Fruit fly (Drosophila melanogaster) whole organism, embryonic: Measurements from ENCODE around the gene CG15141.
A peak's percentile ranks its signal among the peaks of the same experiment; 100 is the strongest.

Source experiments
- ATbp ChIP-seq: fragments of 200-800 bp; sonication (Bioruptor generic); optimal IDR thresholded peaks from 2 replicates; lab custom pipeline; 2017; ENCODE audit warnings: missing biosample characterization, mild to moderate bottlenecking, missing genetic modification characterization, missing genetic modification reagents
- Adf1 ChIP-seq: fragments of 200-800 bp; sonication (Bioruptor generic); IDR thresholded peaks from 2 replicates; pipeline ENCODE4 v1.3.6; 2022; ENCODE audit warnings: missing biosample characterization, missing genetic modification characterization
- Bdp1 ChIP-seq: fragments of 200-800 bp; sonication (Bioruptor generic); optimal IDR thresholded peaks from 3 replicates; lab custom pipeline; 2016; ENCODE audit warnings: missing biosample characterization, missing genetic modification characterization
- CG10366 ChIP-seq: fragments of 200-800 bp; sonication (Bioruptor generic); IDR thresholded peaks from 2 replicates; pipeline ENCODE4 v1.3.6; 2022; ENCODE audit warnings: missing biosample characterization, missing genetic modification characterization
- CG12769 ChIP-seq: fragments of 200-800 bp; sonication (Bioruptor generic); optimal IDR thresholded peaks from 2 replicates; lab custom pipeline; 2019; ENCODE audit warnings: missing biosample characterization, mild to moderate bottlenecking, missing genetic modification characterization, moderate library complexity
- CG15696 ChIP-seq: fragments of 200-800 bp; sonication (Bioruptor generic); optimal IDR thresholded peaks from 2 replicates; lab custom pipeline; 2019; ENCODE audit warnings: missing biosample characterization, mild to moderate bottlenecking, missing genetic modification characterization, moderate library complexity
- CG1603 ChIP-seq: fragments of 200-800 bp; sonication (Bioruptor generic); optimal IDR thresholded peaks from 2 replicates; lab custom pipeline; 2019; ENCODE audit warnings: missing biosample characterization, mild to moderate bottlenecking, missing genetic modification characterization, moderate library complexity
- CG16815 ChIP-seq: fragments of 200-800 bp; sonication (Bioruptor generic); optimal IDR thresholded peaks from 3 replicates; lab custom pipeline; 2017; ENCODE audit warnings: missing biosample characterization, mild to moderate bottlenecking, missing genetic modification characterization
- CG2199 ChIP-seq: fragments of 200-800 bp; sonication (Bioruptor generic); IDR thresholded peaks from 3 replicates; pipeline ENCODE4 v1.3.6; 2022; ENCODE audit warnings: missing biosample characterization, missing genetic modification characterization
- CG2202 ChIP-seq: fragments of 200-800 bp; sonication (Bioruptor generic); optimal IDR thresholded peaks from 2 replicates; lab custom pipeline; 2018; ENCODE audit warnings: missing biosample characterization, mild to moderate bottlenecking, missing genetic modification characterization
- CG3065 ChIP-seq: fragments of 200-800 bp; sonication (Bioruptor generic); optimal IDR thresholded peaks from 2 replicates; lab custom pipeline; 2016; ENCODE audit warnings: missing biosample characterization, missing genetic modification characterization
- CG4404 ChIP-seq: fragments of 200-800 bp; sonication (Bioruptor generic); IDR thresholded peaks from 2 replicates; pipeline ENCODE4 v1.3.6; 2022; ENCODE audit warnings: missing biosample characterization, missing genetic modification characterization
- CG4617 ChIP-seq: fragments of 200-800 bp; sonication (Bioruptor generic); optimal IDR thresholded peaks from 3 replicates; lab custom pipeline; 2016; ENCODE audit warnings: missing biosample characterization, missing genetic modification characterization, borderline replicate concordance
- CG7786 ChIP-seq: fragments of 200-800 bp; sonication (Bioruptor generic); optimal IDR thresholded peaks from 2 replicates; lab custom pipeline; 2016; ENCODE audit warnings: missing biosample characterization, missing genetic modification characterization
- CG9727 ChIP-seq: fragments of 200-800 bp; sonication (Bioruptor generic); optimal IDR thresholded peaks from 3 replicates; lab custom pipeline; 2017; ENCODE audit warnings: missing biosample characterization, mild to moderate bottlenecking, missing genetic modification characterization
- Chrac-16 ChIP-seq: fragments of 200-800 bp; sonication (Bioruptor generic); optimal IDR thresholded peaks from 3 replicates; lab custom pipeline; 2016; ENCODE audit warnings: missing biosample characterization, missing genetic modification characterization
- CrebB ChIP-seq: fragments of 200-800 bp; sonication (Bioruptor generic); optimal IDR thresholded peaks from 3 replicates; lab custom pipeline; 2018; ENCODE audit warnings: missing biosample characterization, mild to moderate bottlenecking, missing genetic modification characterization
- HLH54F ChIP-seq: fragments of 200-800 bp; sonication (Bioruptor generic); optimal IDR thresholded peaks from 3 replicates; lab custom pipeline; 2016; ENCODE audit warnings: missing biosample characterization, missing genetic modification characterization
- Kr ChIP-seq: fragments of 200-800 bp; sonication (Bioruptor generic); optimal IDR thresholded peaks from 2 replicates; lab custom pipeline; 2017; ENCODE audit warnings: missing biosample characterization, mild to moderate bottlenecking, missing genetic modification characterization
- MESR4 ChIP-seq: fragments of 200-800 bp; sonication (Bioruptor generic); optimal IDR thresholded peaks from 2 replicates; lab custom pipeline; 2018; ENCODE audit warnings: missing biosample characterization, mild to moderate bottlenecking, missing genetic modification characterization, moderate library complexity
- MTF-1 ChIP-seq: fragments of 200-800 bp; sonication (Bioruptor generic); optimal IDR thresholded peaks from 2 replicates; lab custom pipeline; 2018; ENCODE audit warnings: missing biosample characterization, mild to moderate bottlenecking, missing genetic modification characterization, borderline replicate concordance
- Rfx ChIP-seq: fragments of 200-800 bp; sonication (Bioruptor generic); IDR thresholded peaks from 2 replicates; pipeline ENCODE4 v1.3.6; 2022; ENCODE audit warnings: missing biosample characterization, missing genetic modification characterization
- Stat92E ChIP-seq, 3 experiments: fragments of >200 bp in 2 of 3; fragments of 200-800 bp in 1 of 3; sonication (Bioruptor generic) in 1 of 3; optimal IDR thresholded peaks; 2 replicates each; lab custom pipeline; 2017 to 2019; ENCODE audit warnings: missing biosample characterization in 3 of 3, missing genetic modification characterization in 3 of 3, mild to moderate bottlenecking in 1 of 3, moderate library complexity in 1 of 3
- Vsx1 ChIP-seq: fragments of 200-800 bp; sonication (Bioruptor generic); optimal IDR thresholded peaks from 2 replicates; lab custom pipeline; 2017; ENCODE audit warnings: missing biosample characterization, mild to moderate bottlenecking, missing genetic modification characterization, missing genetic modification reagents
- Xrp1 ChIP-seq: fragments of 200-800 bp; sonication (Bioruptor generic); IDR thresholded peaks from 2 replicates; pipeline ENCODE4 v1.3.6; 2022; ENCODE audit warnings: missing biosample characterization, missing genetic modification characterization
- aop ChIP-seq: fragments of 200-800 bp; sonication (Bioruptor generic); IDR thresholded peaks from 2 replicates; pipeline ENCODE4 v1.3.6; 2022; ENCODE audit warnings: missing biosample characterization, missing genetic modification characterization
- cg ChIP-seq: fragments of 200-800 bp; sonication (Bioruptor generic); optimal IDR thresholded peaks from 3 replicates; lab custom pipeline; 2019; ENCODE audit warnings: missing biosample characterization, mild to moderate bottlenecking, missing genetic modification characterization, moderate library complexity
- chm ChIP-seq: fragments of 200-800 bp; sonication (Bioruptor generic); IDR thresholded peaks from 2 replicates; pipeline ENCODE4 v1.3.6; 2022; ENCODE audit warnings: missing biosample characterization, missing genetic modification characterization
- crc ChIP-seq: fragments of 200-800 bp; sonication (Bioruptor generic); optimal IDR thresholded peaks from 2 replicates; lab custom pipeline; 2016; ENCODE audit warnings: missing biosample characterization, missing genetic modification characterization
- da ChIP-seq: fragments of 200-800 bp; sonication (Bioruptor generic); optimal IDR thresholded peaks from 2 replicates; lab custom pipeline; 2016; ENCODE audit warnings: missing biosample characterization, missing genetic modification characterization
- dimm ChIP-seq: fragments of 200-800 bp; sonication (Bioruptor generic); IDR thresholded peaks from 2 replicates; pipeline ENCODE4 v1.3.6; 2022; ENCODE audit warnings: missing biosample characterization, missing genetic modification characterization
- emc ChIP-seq: fragments of 200-800 bp; sonication (Bioruptor generic); optimal IDR thresholded peaks from 2 replicates; lab custom pipeline; 2016; ENCODE audit warnings: missing biosample characterization, missing genetic modification characterization
- ewg ChIP-seq: fragments of 200-800 bp; sonication (Bioruptor generic); optimal IDR thresholded peaks from 3 replicates; lab custom pipeline; 2017; ENCODE audit warnings: mild to moderate bottlenecking, missing biosample characterization, missing genetic modification reagents, missing genetic modification characterization
- exex ChIP-seq: fragments of 200-800 bp; sonication (Bioruptor generic); optimal IDR thresholded peaks from 4 replicates; lab custom pipeline; 2018; ENCODE audit warnings: missing biosample characterization, mild to moderate bottlenecking, missing genetic modification characterization, moderate library complexity
- fd3F ChIP-seq: fragments of 200-800 bp; sonication (Bioruptor generic); optimal IDR thresholded peaks from 2 replicates; lab custom pipeline; 2018; ENCODE audit warnings: missing biosample characterization, mild to moderate bottlenecking, missing genetic modification characterization, moderate library complexity
- gfzf ChIP-seq: fragments of 200-800 bp; sonication (Bioruptor generic); optimal IDR thresholded peaks from 2 replicates; lab custom pipeline; 2016; ENCODE audit warnings: missing biosample characterization, mild to moderate bottlenecking, missing genetic modification characterization, moderate library complexity
- hbn ChIP-seq: fragments of 200-800 bp; sonication (Bioruptor generic); IDR thresholded peaks from 2 replicates; pipeline ENCODE4 v1.3.6; 2022; ENCODE audit warnings: missing biosample characterization, missing genetic modification characterization; ENCODE audit not compliant: partially characterized antibody
- lola ChIP-seq, 3 experiments: fragments of >200 bp in 2 of 3; fragments of 200-800 bp in 1 of 3; sonication (Bioruptor generic) in 1 of 3; optimal IDR thresholded peaks; 2 replicates each; lab custom pipeline; 2017 to 2019; ENCODE audit warnings: missing biosample characterization in 3 of 3, missing genetic modification characterization in 3 of 3, mild to moderate bottlenecking in 1 of 3, moderate library complexity in 1 of 3
- lov ChIP-seq, 2 experiments: fragments of 200-800 bp in 1 of 2; fragments of >200 bp in 1 of 2; sonication (Bioruptor generic) in 1 of 2; IDR thresholded peaks in 1 of 2; optimal IDR thresholded peaks in 1 of 2; 2 replicates in 1 of 2; 3 replicates in 1 of 2; pipeline versions ENCODE4 v1.3.6 to Lab custom; 2017 to 2022; ENCODE audit warnings: missing biosample characterization in 1 of 2, missing genetic modification characterization in 1 of 2
- oc ChIP-seq: fragments of 200-800 bp; sonication (Bioruptor generic); optimal IDR thresholded peaks from 2 replicates; lab custom pipeline; 2018; ENCODE audit warnings: missing biosample characterization, mild to moderate bottlenecking, missing genetic modification characterization, moderate library complexity
- pnt ChIP-seq: fragments of 200-800 bp; sonication (Bioruptor generic); optimal IDR thresholded peaks from 3 replicates; lab custom pipeline; 2016; ENCODE audit warnings: missing biosample characterization, missing genetic modification characterization
- seq ChIP-seq: fragments of 200-800 bp; sonication (Bioruptor generic); IDR thresholded peaks from 2 replicates; pipeline ENCODE4 v1.3.6; 2022; ENCODE audit warnings: missing biosample characterization, missing genetic modification characterization
- sim ChIP-seq: fragments of 200-800 bp; sonication (Bioruptor generic); IDR thresholded peaks from 2 replicates; pipeline ENCODE4 v1.3.6; 2022; ENCODE audit warnings: missing biosample characterization, missing genetic modification characterization
- slbo ChIP-seq: fragments of 200-800 bp; sonication (Bioruptor generic); IDR thresholded peaks from 2 replicates; pipeline ENCODE4 v1.3.6; 2022; ENCODE audit warnings: missing biosample characterization, missing genetic modification characterization
- slou ChIP-seq: fragments of 200-800 bp; sonication (Bioruptor generic); optimal IDR thresholded peaks from 3 replicates; lab custom pipeline; 2016; ENCODE audit warnings: missing biosample characterization, missing genetic modification characterization
- tap ChIP-seq: fragments of 200-800 bp; optimal IDR thresholded peaks from 3 replicates; lab custom pipeline; 2019; ENCODE audit warnings: missing biosample characterization, mild to moderate bottlenecking, missing genetic modification characterization, moderate library complexity
- unpg ChIP-seq: fragments of 200-800 bp; sonication (Bioruptor generic); optimal IDR thresholded peaks from 3 replicates; lab custom pipeline; 2018; ENCODE audit warnings: missing biosample characterization, mild to moderate bottlenecking, missing genetic modification characterization, moderate library complexity
- vfl ChIP-seq: fragments of 200-800 bp; sonication (Bioruptor generic); optimal IDR thresholded peaks from 2 replicates; lab custom pipeline; 2016; ENCODE audit warnings: missing biosample characterization, missing genetic modification characterization

The CG15141 gene

DNA sequence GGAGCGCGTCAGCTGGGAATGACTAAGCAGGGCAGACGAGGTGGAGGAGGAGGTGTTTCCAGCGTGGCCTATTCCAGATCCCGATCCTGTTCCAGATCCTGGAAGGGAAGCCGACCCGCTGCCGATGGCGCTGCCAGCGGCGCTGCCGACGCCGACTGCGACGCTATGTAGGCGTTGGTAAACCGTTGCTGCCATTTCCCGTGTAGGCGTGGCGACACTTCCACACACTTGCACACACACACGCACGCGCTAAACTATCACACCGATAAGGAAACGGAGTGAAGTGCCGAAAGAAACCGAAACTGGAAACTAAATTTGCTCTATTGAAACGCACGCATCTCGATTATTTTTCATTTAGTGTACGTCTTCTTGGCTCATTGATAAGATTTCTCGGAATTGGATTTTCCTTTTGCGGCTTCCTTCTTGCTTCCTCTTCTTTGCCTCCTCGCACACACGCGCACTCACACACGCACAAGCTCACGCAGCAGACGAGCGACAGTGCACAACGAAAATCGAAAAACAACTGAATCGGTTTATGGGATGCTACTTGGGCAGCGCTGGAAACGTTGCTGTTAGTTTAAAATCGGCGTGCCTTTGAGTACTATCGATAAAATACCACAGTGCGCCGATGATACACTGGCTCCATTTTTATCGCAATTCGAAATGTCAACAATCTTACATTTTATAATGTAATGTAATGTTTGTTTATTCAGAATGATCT is 26.7 kb upstream of the CG15141 start, which contains the start of gene Lrch (continued):
- TF ChIP-seq slbo = peak; percentile 39; the same call in 1 of the 2 replicates
- no peak for TF ChIP-seq Vsx1 (GFP tag; lab: Kevin White, UChicago)
- no peak for TF ChIP-seq CG16815
- TF ChIP-seq sim (GFP tag; lab: Robert Waterston, UW) = no peak
- TF ChIP-seq ATbp (GFP tag; lab: Kevin White, UChicago) = no peak
- TF ChIP-seq emc = no peak
- TF ChIP-seq cg = peak; percentile 94
- peak; percentile 56 for TF ChIP-seq exex
- TF ChIP-seq hbn (GFP tag; lab: Robert Waterston, UW) = peak; percentile 41; the same call in 1 of the 2 replicates
- TF ChIP-seq CG9727 = no peak
- peak; percentile 71; the same call in 1 of the 2 replicates for TF ChIP-seq aop (GFP tag; lab: Robert Waterston, UW)
- TF ChIP-seq CG4404 (GFP tag; lab: Robert Waterston, UW) = no peak
- no peak for TF ChIP-seq da
- TF ChIP-seq HLH54F = no peak
- TF ChIP-seq CG2199 = peak; percentile 86; the same call in 1 of the 3 replicates
- TF ChIP-seq Xrp1 = no peak
- peak; percentile 51 for TF ChIP-seq CrebB (tag; lab: Kevin White, UChicago)
- no peak for TF ChIP-seq dimm (GFP tag; lab: Robert Waterston, UW)
- peak; percentile 24 for TF ChIP-seq oc (tag; lab: Kevin White, UChicago)
- TF ChIP-seq lola (GFP tag; optimal IDR thresholded peaks at IDR 0.05; lab: Kevin White, UChicago) = no peak
- no peak for TF ChIP-seq CG10366 (GFP tag; lab: Robert Waterston, UW)
- no peak for TF ChIP-seq lov (optimal IDR thresholded peaks at IDR 0.05; lab: Kevin White, UChicago)
- TF ChIP-seq lov (GFP tag; IDR thresholded peaks at IDR 0.05; lab: Robert Waterston, UW) = no peak
- no peak for TF ChIP-seq CG7786 (GFP tag; lab: Kevin White, UChicago)
- peak; percentile 88 for TF ChIP-seq CG3065 (GFP tag; lab: Kevin White, UChicago)
- TF ChIP-seq vfl (GFP tag; lab: Kevin White, UChicago) = no peak
- TF ChIP-seq Kr = no peak
- TF ChIP-seq Rfx = peak; percentile 49
- TF ChIP-seq MESR4 (GFP tag; lab: Kevin White, UChicago) = peak; percentile 55
- peak; percentile 45 for TF ChIP-seq CG4617 (GFP tag; lab: Kevin White, UChicago)
- TF ChIP-seq Stat92E (GFP tag; optimal IDR thresholded peaks at IDR 0.05; lab: Kevin White, UChicago) = peak in 1 of 3 experiments; percentile 98
- TF ChIP-seq ewg (GFP tag; lab: Kevin White, UChicago) = peak; percentile 77
- TF ChIP-seq CG15696 (tag; lab: Kevin White, UChicago) = no peak
- TF ChIP-seq gfzf (GFP tag; lab: Kevin White, UChicago) = no peak
- TF ChIP-seq MTF-1 (GFP tag; lab: Kevin White, UChicago) = peak; percentile 55
- TF ChIP-seq chm (GFP tag; lab: Robert Waterston, UW) = no peak; the same call in 1 of the 2 replicates
- TF ChIP-seq Adf1 (GFP tag; lab: Robert Waterston, UW) = peak; percentile 91
- no peak for TF ChIP-seq CG2202 (tag; lab: Kevin White, UChicago)
- TF ChIP-seq CG12769 (tag; lab: Kevin White, UChicago) = peak; percentile 45
- TF ChIP-seq unpg (GFP tag; lab: Kevin White, UChicago) = peak; percentile 27
- TF ChIP-seq Bdp1 (GFP tag; lab: Kevin White, UChicago) = no peak
- no peak for TF ChIP-seq Chrac-16 (GFP tag; lab: Kevin White, UChicago)
- no peak for TF ChIP-seq pnt
- no peak for TF ChIP-seq crc (GFP tag; lab: Kevin White, UChicago)
- no peak; the same call in 1 of the 2 replicates for TF ChIP-seq seq (GFP tag; lab: Robert Waterston, UW)
- no peak for TF ChIP-seq fd3F (GFP tag; lab: Kevin White, UChicago)
- TF ChIP-seq tap (tag; lab: Kevin White, UChicago) = peak; percentile 51
- no peak for TF ChIP-seq slou (GFP tag; lab: Kevin White, UChicago)
- peak; percentile 63 for TF ChIP-seq CG1603
